Fruit fly (Drosophila melanogaster) whole organism, embryonic: Measurements from ENCODE around the gene Sry-alpha.

Experiments
- Bteb2 ChIP-seq: fragments of 200-800 bp; sonication (Bioruptor generic); optimal IDR thresholded peaks from 2 replicates; lab custom pipeline; 2016; ENCODE audit warnings: missing biosample characterization, missing genetic modification characterization
- CG11560 ChIP-seq: fragments of 200-800 bp; sonication (Bioruptor generic); IDR thresholded peaks from 3 replicates; pipeline ENCODE4 v1.3.6; 2022; ENCODE audit warnings: missing biosample characterization, missing genetic modification characterization
- CG12071 ChIP-seq: fragments of 200-800 bp; sonication (Bioruptor generic); optimal IDR thresholded peaks from 3 replicates; lab custom pipeline; 2018; ENCODE audit warnings: missing biosample characterization, mild to moderate bottlenecking, missing genetic modification characterization
- CG12391 ChIP-seq: fragments of 200-800 bp; sonication (Bioruptor generic); optimal IDR thresholded peaks from 3 replicates; lab custom pipeline; 2018; ENCODE audit warnings: missing biosample characterization, mild to moderate bottlenecking, missing genetic modification characterization, moderate library complexity
- CG13624 ChIP-seq: fragments of 200-800 bp; sonication (Bioruptor generic); optimal IDR thresholded peaks from 2 replicates; lab custom pipeline; 2016; ENCODE audit warnings: missing biosample characterization, missing genetic modification characterization
- CG14667 ChIP-seq: fragments of 200-800 bp; sonication (Bioruptor generic); IDR thresholded peaks from 2 replicates; pipeline ENCODE4 v1.3.6; 2022; ENCODE audit warnings: missing biosample characterization, missing genetic modification characterization
- CG18011 ChIP-seq: fragments of 200-800 bp; sonication (Bioruptor generic); optimal IDR thresholded peaks from 2 replicates; lab custom pipeline; 2017; ENCODE audit warnings: missing biosample characterization, missing genetic modification characterization, mild to moderate bottlenecking, moderate library complexity, missing genotype
- CG18619 ChIP-seq: fragments of 200-800 bp; sonication (Bioruptor generic); optimal IDR thresholded peaks from 3 replicates; lab custom pipeline; 2017; ENCODE audit warnings: missing biosample characterization, mild to moderate bottlenecking, missing genetic modification characterization
- CG2129 ChIP-seq: fragments of 200-800 bp; sonication (Bioruptor generic); IDR thresholded peaks from 2 replicates; pipeline ENCODE4 v1.3.6; 2022; ENCODE audit warnings: missing biosample characterization, missing genetic modification characterization; ENCODE audit not compliant: partially characterized antibody
- CG2875 ChIP-seq: fragments of 200-800 bp; sonication (Bioruptor generic); optimal IDR thresholded peaks from 2 replicates; lab custom pipeline; 2017; ENCODE audit warnings: missing biosample characterization, mild to moderate bottlenecking, missing genetic modification characterization, missing genetic modification reagents
- CG31365 ChIP-seq: fragments of 200-800 bp; sonication (Bioruptor generic); optimal IDR thresholded peaks from 2 replicates; lab custom pipeline; 2018; ENCODE audit warnings: missing biosample characterization, mild to moderate bottlenecking, missing genetic modification characterization
- CG32767 ChIP-seq: fragments of 200-800 bp; sonication (Bioruptor generic); IDR thresholded peaks from 2 replicates; pipeline ENCODE4 v1.3.6; 2022; ENCODE audit warnings: missing biosample characterization, missing genetic modification characterization
- CG4617 ChIP-seq: fragments of 200-800 bp; sonication (Bioruptor generic); optimal IDR thresholded peaks from 3 replicates; lab custom pipeline; 2016; ENCODE audit warnings: missing biosample characterization, missing genetic modification characterization, borderline replicate concordance
- CG8290 ChIP-seq, 3 experiments: fragments of 200-800 bp; sonication (Bioruptor generic); optimal IDR thresholded peaks; 2 replicates each; lab custom pipeline; 2016 to 2019; ENCODE audit warnings: missing biosample characterization in 3 of 3, missing genetic modification characterization in 3 of 3, mild to moderate bottlenecking in 2 of 3, moderate library complexity in 1 of 3
- CHES-1-like ChIP-seq: fragments of 200-800 bp; sonication (Bioruptor generic); optimal IDR thresholded peaks from 2 replicates; lab custom pipeline; 2016; ENCODE audit warnings: missing biosample characterization, missing genetic modification characterization
- Camta ChIP-seq: fragments of 200-800 bp; sonication (Bioruptor generic); optimal IDR thresholded peaks from 2 replicates; lab custom pipeline; 2016; ENCODE audit warnings: missing biosample characterization, missing genetic modification characterization
- CoRest ChIP-seq: fragments of 200-800 bp; sonication (Bioruptor generic); optimal IDR thresholded peaks from 3 replicates; lab custom pipeline; 2018; ENCODE audit warnings: missing biosample characterization, mild to moderate bottlenecking, missing genetic modification characterization, moderate library complexity
- Deaf1 ChIP-seq: fragments of 200-800 bp; optimal IDR thresholded peaks from 3 replicates; lab custom pipeline; 2019; ENCODE audit warnings: missing biosample characterization, mild to moderate bottlenecking, missing genetic modification characterization, moderate library complexity
- Dip3 ChIP-seq: fragments of 200-800 bp; sonication (Bioruptor generic); optimal IDR thresholded peaks from 3 replicates; lab custom pipeline; 2016; ENCODE audit warnings: missing biosample characterization, missing genetic modification characterization
- MBD-R2 ChIP-seq: fragments of 200-800 bp; sonication (Bioruptor generic); IDR thresholded peaks from 2 replicates; pipeline ENCODE4 v1.3.6; 2022; ENCODE audit warnings: missing biosample characterization, missing genetic modification characterization
- MESR4 ChIP-seq: fragments of 200-800 bp; sonication (Bioruptor generic); optimal IDR thresholded peaks from 2 replicates; lab custom pipeline; 2018; ENCODE audit warnings: missing biosample characterization, mild to moderate bottlenecking, missing genetic modification characterization, moderate library complexity
- Myb ChIP-seq: fragments of 200-800 bp; sonication (Bioruptor generic); optimal IDR thresholded peaks from 2 replicates; lab custom pipeline; 2016; ENCODE audit warnings: missing biosample characterization, missing genetic modification characterization
- NC2β ChIP-seq: fragments of 200-800 bp; sonication (Bioruptor generic); optimal IDR thresholded peaks from 2 replicates; lab custom pipeline; 2016; ENCODE audit warnings: missing biosample characterization, missing genetic modification characterization
- Nf-YA ChIP-seq: fragments of 200-800 bp; sonication (Bioruptor generic); IDR thresholded peaks from 2 replicates; pipeline ENCODE4 v1.3.6; 2022; ENCODE audit warnings: missing biosample characterization, missing genetic modification characterization
- Nf-YC ChIP-seq: fragments of 200-800 bp; optimal IDR thresholded peaks from 3 replicates; lab custom pipeline; 2019; ENCODE audit warnings: missing biosample characterization, mild to moderate bottlenecking, missing genetic modification characterization, moderate library complexity
- Ravus ChIP-seq: fragments of 200-800 bp; sonication (Bioruptor generic); IDR thresholded peaks from 2 replicates; pipeline ENCODE4 v1.3.6; 2022; ENCODE audit warnings: missing biosample characterization, missing genetic modification characterization
- Rx ChIP-seq: fragments of 200-800 bp; sonication (Bioruptor generic); IDR thresholded peaks from 2 replicates; pipeline ENCODE4 v1.3.6; 2022; ENCODE audit warnings: missing biosample characterization, missing genetic modification characterization
- Scr ChIP-seq: fragments of 200-800 bp; sonication (Bioruptor generic); IDR thresholded peaks from 2 replicates; pipeline ENCODE4 v1.3.6; 2022; ENCODE audit warnings: missing biosample characterization, missing genetic modification characterization; ENCODE audit not compliant: partially characterized antibody
- Sin3A ChIP-seq: fragments of >200 bp; optimal IDR thresholded peaks from 2 replicates; lab custom pipeline; 2018
- Taf1 ChIP-seq: fragments of 200-800 bp; sonication (Bioruptor generic); IDR thresholded peaks from 2 replicates; pipeline ENCODE4 v1.3.6; 2022; ENCODE audit warnings: missing biosample characterization, missing genetic modification characterization
- Trl ChIP-seq, 3 experiments: fragments of >200 bp in 2 of 3; fragments of 200-800 bp in 1 of 3; sonication (Bioruptor generic) in 1 of 3; optimal IDR thresholded peaks; 2 replicates in 1 of 3; 3 replicates in 2 of 3; lab custom pipeline; 2016 to 2017; ENCODE audit warnings: missing biosample characterization in 1 of 3, missing genetic modification characterization in 1 of 3
- abd-A ChIP-seq: fragments of 200-800 bp; sonication (Bioruptor generic); optimal IDR thresholded peaks from 3 replicates; lab custom pipeline; 2019; ENCODE audit warnings: missing biosample characterization, mild to moderate bottlenecking, missing genetic modification characterization, moderate library complexity
- ato ChIP-seq: fragments of 200-800 bp; sonication (Bioruptor generic); IDR thresholded peaks from 2 replicates; pipeline ENCODE4 v1.3.6; 2022; ENCODE audit warnings: missing biosample characterization, missing genetic modification characterization; ENCODE audit not compliant: partially characterized antibody
- cg ChIP-seq: fragments of 200-800 bp; sonication (Bioruptor generic); optimal IDR thresholded peaks from 3 replicates; lab custom pipeline; 2019; ENCODE audit warnings: missing biosample characterization, mild to moderate bottlenecking, missing genetic modification characterization, moderate library complexity
- gcm2 ChIP-seq: fragments of 200-800 bp; sonication (Bioruptor generic); optimal IDR thresholded peaks from 2 replicates; lab custom pipeline; 2016; ENCODE audit warnings: missing biosample characterization, missing genetic modification characterization
- gfzf ChIP-seq: fragments of 200-800 bp; sonication (Bioruptor generic); optimal IDR thresholded peaks from 2 replicates; lab custom pipeline; 2016; ENCODE audit warnings: missing biosample characterization, mild to moderate bottlenecking, missing genetic modification characterization, moderate library complexity
- hbn ChIP-seq: fragments of 200-800 bp; sonication (Bioruptor generic); IDR thresholded peaks from 2 replicates; pipeline ENCODE4 v1.3.6; 2022; ENCODE audit warnings: missing biosample characterization, missing genetic modification characterization; ENCODE audit not compliant: partially characterized antibody
- inv ChIP-seq: fragments of 200-800 bp; sonication (Bioruptor generic); IDR thresholded peaks from 2 replicates; pipeline ENCODE4 v1.3.6; 2022; ENCODE audit warnings: missing biosample characterization, missing genetic modification characterization; ENCODE audit not compliant: partially characterized antibody
- nerfin-1 ChIP-seq: fragments of 200-800 bp; sonication (Bioruptor generic); optimal IDR thresholded peaks from 3 replicates; lab custom pipeline; 2019; ENCODE audit warnings: missing biosample characterization, mild to moderate bottlenecking, missing genetic modification characterization, moderate library complexity
- odd ChIP-seq: fragments of 200-800 bp; sonication (Bioruptor generic); optimal IDR thresholded peaks from 2 replicates; lab custom pipeline; 2017; ENCODE audit warnings: missing biosample characterization, mild to moderate bottlenecking, missing genetic modification characterization
- pzg ChIP-seq: fragments of 200-800 bp; sonication (Bioruptor generic); optimal IDR thresholded peaks from 3 replicates; lab custom pipeline; 2018; ENCODE audit warnings: missing biosample characterization, mild to moderate bottlenecking, missing genetic modification characterization, moderate library complexity
- ro ChIP-seq: fragments of 200-800 bp; sonication (Bioruptor generic); IDR thresholded peaks from 2 replicates; pipeline ENCODE4 v1.3.6; 2022; ENCODE audit warnings: missing biosample characterization, missing genetic modification characterization
- scrt ChIP-seq: fragments of 200-800 bp; sonication (Bioruptor generic); optimal IDR thresholded peaks from 2 replicates; lab custom pipeline; 2018; ENCODE audit warnings: missing biosample characterization, mild to moderate bottlenecking, missing genetic modification characterization, moderate library complexity
- sd ChIP-seq: fragments of 200-800 bp; sonication (Bioruptor generic); optimal IDR thresholded peaks from 3 replicates; lab custom pipeline; 2018; ENCODE audit warnings: missing biosample characterization, mild to moderate bottlenecking, missing genetic modification characterization, moderate library complexity
- sim ChIP-seq: fragments of 200-800 bp; sonication (Bioruptor generic); IDR thresholded peaks from 2 replicates; pipeline ENCODE4 v1.3.6; 2022; ENCODE audit warnings: missing biosample characterization, missing genetic modification characterization
- slbo ChIP-seq: fragments of 200-800 bp; sonication (Bioruptor generic); IDR thresholded peaks from 2 replicates; pipeline ENCODE4 v1.3.6; 2022; ENCODE audit warnings: missing biosample characterization, missing genetic modification characterization
- slou ChIP-seq: fragments of 200-800 bp; sonication (Bioruptor generic); optimal IDR thresholded peaks from 3 replicates; lab custom pipeline; 2016; ENCODE audit warnings: missing biosample characterization, missing genetic modification characterization
- sob ChIP-seq: fragments of 200-800 bp; sonication (Bioruptor generic); IDR thresholded peaks from 2 replicates; pipeline ENCODE4 v1.3.6; 2022; ENCODE audit warnings: missing biosample characterization, missing genetic modification characterization
- tna ChIP-seq: fragments of 200-800 bp; sonication (Bioruptor generic); IDR thresholded peaks from 2 replicates; pipeline ENCODE4 v1.3.6; 2022; ENCODE audit warnings: missing biosample characterization, missing genetic modification characterization; ENCODE audit not compliant: partially characterized antibody
- zfh1 ChIP-seq: fragments of 200-800 bp; sonication (Bioruptor generic); IDR thresholded peaks from 3 replicates; pipeline ENCODE4 v1.3.6; 2022; ENCODE audit warnings: missing biosample characterization, missing genetic modification characterization

Gene Sry-alpha

dm6 chr3R:30061154-30061482, 21.6 kb downstream of the Sry-alpha start (continued):
- peak; percentile 91 for TF ChIP-seq Rx (GFP tag; lab: Robert Waterston, UW)
- peak; percentile 90 for TF ChIP-seq Camta
- no peak for TF ChIP-seq gfzf (GFP tag; lab: Kevin White, UChicago)
- TF ChIP-seq abd-A (tag; lab: Kevin White, UChicago), result peak; percentile 60
- TF ChIP-seq MBD-R2 (GFP tag; lab: Robert Waterston, UW), result peak; percentile 74
- TF ChIP-seq nerfin-1 (tag; lab: Kevin White, UChicago), result peak; percentile 89
- TF ChIP-seq pzg (GFP tag; lab: Kevin White, UChicago), result no peak
- peak; percentile 70 for TF ChIP-seq CoRest (tag; lab: Kevin White, UChicago)
- TF ChIP-seq scrt (GFP tag; lab: Kevin White, UChicago), result peak; percentile 82
- TF ChIP-seq tna, result no peak
- peak; percentile 66 for TF ChIP-seq Deaf1 (tag; lab: Kevin White, UChicago)
- peak; percentile 82 for TF ChIP-seq CG2875
- TF ChIP-seq ro, result peak; percentile 38; the same call in 1 of the 2 replicates
- peak; percentile 85 for TF ChIP-seq CG8290 (GFP tag; optimal IDR thresholded peaks at IDR 0.05; lab: Kevin White, UChicago)
- TF ChIP-seq CG8290 (tag; optimal IDR thresholded peaks at IDR 0.05; lab: Kevin White, UChicago), result peak in 1 of 2 experiments; percentile 77
- TF ChIP-seq CG18011 (GFP tag; lab: Kevin White, UChicago), result no peak
- peak; percentile 80 for TF ChIP-seq CG12391 (tag; lab: Kevin White, UChicago)
- peak; percentile 67 for TF ChIP-seq Nf-YC (tag; lab: Kevin White, UChicago)
- no peak for TF ChIP-seq sd (tag; lab: Kevin White, UChicago)
- peak; percentile 88 for TF ChIP-seq sob (GFP tag; lab: Robert Waterston, UW)
- TF ChIP-seq hbn (GFP tag; lab: Robert Waterston, UW), result no peak
- TF ChIP-seq Dip3 (GFP tag; lab: Kevin White, UChicago), result peak; percentile 62
- TF ChIP-seq Trl (optimal IDR thresholded peaks at IDR 0.05; lab: Kevin White, UChicago), result peak in 1 of 2 experiments; percentile 1
- peak; percentile 92 for TF ChIP-seq Trl (GFP tag; optimal IDR thresholded peaks at IDR 0.05; lab: Kevin White, UChicago)
- peak; percentile 89 for TF ChIP-seq CG12071 (GFP tag; lab: Kevin White, UChicago)
- TF ChIP-seq Nf-YA (GFP tag; lab: Robert Waterston, UW), result peak; percentile 93
- peak; percentile 50 for TF ChIP-seq NC2β
- peak; percentile 63 for TF ChIP-seq slou (GFP tag; lab: Kevin White, UChicago)
- peak; percentile 2 for TF ChIP-seq odd (GFP tag; lab: Kevin White, UChicago)
- peak; percentile 83 for TF ChIP-seq CG13624 (GFP tag; lab: Kevin White, UChicago)
- peak; percentile 43 for TF ChIP-seq CHES-1-like (GFP tag; lab: Kevin White, UChicago)
- no peak for TF ChIP-seq ato (GFP tag; lab: Robert Waterston, UW)
- TF ChIP-seq CG31365 (tag; lab: Kevin White, UChicago), result peak; percentile 63
- TF ChIP-seq cg (GFP tag; lab: Kevin White, UChicago), result no peak
- TF ChIP-seq CG11560 (tag; lab: Robert Waterston, UW), result 0 out of 3 replicates have a peak, but pooled peaks have one; percentile 23
- peak; percentile 96 for TF ChIP-seq zfh1
- peak; percentile 19 for TF ChIP-seq gcm2 (GFP tag; lab: Kevin White, UChicago)
- peak; percentile 17 for TF ChIP-seq Bteb2 (GFP tag; lab: Kevin White, UChicago)
- TF ChIP-seq inv, result no peak
- TF ChIP-seq Sin3A, result no peak
- peak; percentile 88 for TF ChIP-seq CG14667
- peak; percentile 79 for TF ChIP-seq slbo
- TF ChIP-seq CG4617 (GFP tag; lab: Kevin White, UChicago), result peak; percentile 24
- peak; percentile 27 for TF ChIP-seq CG18619 (GFP tag; lab: Kevin White, UChicago)
- TF ChIP-seq Ravus (GFP tag; lab: Robert Waterston, UW), result peak; percentile 72
- TF ChIP-seq CG2129 (GFP tag; lab: Robert Waterston, UW), result no peak
- no peak for TF ChIP-seq Scr (GFP tag; lab: Robert Waterston, UW)
- TF ChIP-seq Myb (GFP tag; lab: Kevin White, UChicago), result peak; percentile 60
- no peak for TF ChIP-seq MESR4
- TF ChIP-seq CG32767 (GFP tag; lab: Robert Waterston, UW), result peak; percentile 72
- TF ChIP-seq Taf1 (GFP tag; lab: Robert Waterston, UW), result 0 out of 2 replicates have a peak, but pooled peaks have one; percentile 17
- TF ChIP-seq sim, result peak; percentile 72; the same call in 1 of the 2 replicates
